Fruit fly (Drosophila melanogaster): ENCODE data around the gene HINT1.

HINT1 gene

DNA sequence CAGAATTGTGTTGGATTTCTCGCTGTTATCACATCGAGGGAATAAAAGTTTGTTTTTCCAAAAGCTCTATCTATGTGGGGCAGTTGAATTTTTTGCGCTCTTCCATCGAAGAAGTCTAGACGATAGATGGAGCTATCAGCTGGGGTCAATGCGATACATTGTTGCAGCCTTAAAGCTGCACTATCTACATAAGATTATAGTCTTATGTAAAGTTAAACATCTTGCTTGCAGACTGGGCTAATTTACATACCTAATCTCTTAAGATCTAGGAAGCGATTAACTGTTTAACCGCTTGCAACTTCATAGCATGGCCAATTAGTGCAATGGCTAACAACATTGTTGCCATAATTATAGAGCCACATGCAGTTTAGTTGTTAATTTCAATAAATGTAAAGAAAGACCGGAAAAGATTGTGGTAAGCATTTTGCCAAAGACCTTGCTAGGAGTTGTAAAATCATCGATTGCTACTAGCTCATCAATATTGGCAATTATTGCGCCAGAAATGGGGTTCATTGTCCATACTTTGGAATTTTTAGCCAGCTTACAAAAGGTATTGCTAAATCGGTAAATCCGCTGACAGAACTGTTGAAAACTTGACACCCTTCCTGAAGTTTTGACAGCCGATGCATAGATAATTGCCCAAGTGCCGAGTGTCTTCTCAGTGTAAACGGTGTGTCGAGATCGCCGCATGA, 37.6 kb upstream of the HINT1 start:
- TF ChIP-seq pan (optimal IDR thresholded peaks at IDR 0.05) (no peak), psq (optimal IDR thresholded peaks at IDR 0.05) (no peak), usp (GFP tag; optimal IDR thresholded peaks at IDR 0.05) (no peak), CG8478 (optimal IDR thresholded peaks at IDR 0.05) (no peak), EcR (GFP tag; optimal IDR thresholded peaks at IDR 0.05) (no peak), Dll (optimal IDR thresholded peaks at IDR 0.05) (no peak)

DNA sequence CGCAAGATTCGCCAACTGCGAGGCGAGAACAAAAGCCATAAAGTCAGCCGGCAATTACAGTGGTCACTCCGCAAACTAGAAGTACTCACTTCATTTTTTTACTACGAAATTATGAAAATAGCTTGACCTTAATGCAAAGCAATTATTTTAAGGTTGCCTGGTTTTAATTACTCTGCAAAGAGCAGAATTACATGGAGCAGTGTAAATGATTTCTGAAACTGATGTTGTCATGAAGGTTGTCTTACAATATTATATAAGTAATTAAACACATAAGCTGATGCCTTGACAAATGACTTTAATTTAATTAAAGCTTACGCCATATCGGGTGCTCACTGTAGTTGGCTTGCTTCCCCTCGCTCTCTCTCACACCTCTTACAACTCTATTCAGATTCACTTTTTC, 35.7 kb upstream of the HINT1 start:
- TF ChIP-seq EcR (GFP tag; optimal IDR thresholded peaks at IDR 0.05) (no peak), pan (optimal IDR thresholded peaks at IDR 0.05) (no peak), CG8478 (optimal IDR thresholded peaks at IDR 0.05) (no peak), Dll (optimal IDR thresholded peaks at IDR 0.05) (no peak), psq (optimal IDR thresholded peaks at IDR 0.05) (no peak), usp (GFP tag; optimal IDR thresholded peaks at IDR 0.05) (no peak)

DNA sequence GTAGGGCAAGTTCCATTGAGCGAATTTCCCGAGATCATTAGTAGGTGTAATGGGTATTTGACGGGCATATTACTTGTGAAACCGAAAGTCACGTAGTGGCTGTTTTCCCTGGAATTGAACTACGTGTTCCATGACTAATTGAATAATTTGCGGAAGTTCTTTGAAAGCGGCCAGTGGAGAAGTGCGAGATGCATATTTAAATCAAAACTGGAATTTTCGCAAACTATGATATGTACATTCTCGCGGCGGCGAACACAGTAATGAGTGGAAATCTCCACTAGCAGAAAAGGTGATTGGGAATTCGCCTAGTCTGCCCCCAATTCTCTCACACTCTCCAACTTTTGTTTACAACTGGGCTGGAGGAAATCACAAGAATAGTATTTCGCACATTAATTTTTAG, 35.0 kb upstream of the HINT1 start:
- TF ChIP-seq psq (optimal IDR thresholded peaks at IDR 0.05) = no peak
- TF ChIP-seq pan (optimal IDR thresholded peaks at IDR 0.05) = no peak

DNA sequence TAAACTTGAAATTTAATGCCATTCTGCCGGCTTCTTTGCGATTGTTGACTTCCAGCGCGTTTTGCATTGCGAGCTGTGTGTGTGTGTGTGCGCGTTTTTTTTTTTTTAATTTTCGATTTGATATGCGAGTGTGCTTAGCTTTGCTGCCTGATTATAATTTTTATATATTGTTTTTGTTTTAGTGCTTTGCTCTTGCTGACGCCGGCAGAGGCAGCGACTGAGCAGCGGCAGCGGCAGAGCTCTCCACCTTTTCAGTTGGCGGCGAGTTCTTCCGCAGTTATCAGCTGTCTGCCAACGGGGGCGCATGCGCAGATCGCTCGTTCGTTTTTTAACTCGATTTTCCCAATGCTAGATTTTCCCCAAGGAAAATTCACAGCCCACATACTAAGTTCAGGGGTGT, 34.4 kb upstream of the HINT1 start:
- TF ChIP-seq psq (optimal IDR thresholded peaks at IDR 0.05) (no peak), usp (GFP tag; optimal IDR thresholded peaks at IDR 0.05) (no peak), CG8478 (optimal IDR thresholded peaks at IDR 0.05) (no peak), Dll (optimal IDR thresholded peaks at IDR 0.05) (no peak), pan (optimal IDR thresholded peaks at IDR 0.05) (no peak), EcR (GFP tag; optimal IDR thresholded peaks at IDR 0.05) (no peak)

DNA sequence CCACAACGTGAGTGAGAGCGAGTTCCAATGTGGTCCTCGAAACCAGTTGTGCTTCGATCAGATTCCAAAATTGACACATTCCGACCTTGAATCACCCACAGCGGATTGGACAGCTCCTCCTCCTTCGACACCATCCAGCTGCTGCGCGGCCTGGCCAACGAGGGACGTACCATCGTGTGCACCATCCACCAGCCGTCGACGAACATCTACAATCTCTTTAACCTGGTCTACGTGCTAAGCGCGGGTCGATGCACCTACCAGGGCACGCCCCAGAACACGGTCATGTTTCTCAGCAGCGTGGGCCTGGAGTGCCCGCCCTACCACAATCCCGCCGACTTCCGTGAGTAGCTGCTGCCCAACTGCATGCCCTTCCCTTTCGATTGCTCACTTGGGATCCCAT, 32.4 kb upstream of the HINT1 start:
- TF ChIP-seq pan (optimal IDR thresholded peaks at IDR 0.05) (no peak), EcR (GFP tag; optimal IDR thresholded peaks at IDR 0.05) (no peak), usp (GFP tag; optimal IDR thresholded peaks at IDR 0.05) (no peak), CG8478 (optimal IDR thresholded peaks at IDR 0.05) (no peak), psq (optimal IDR thresholded peaks at IDR 0.05) (no peak), Dll (optimal IDR thresholded peaks at IDR 0.05) (no peak)

DNA sequence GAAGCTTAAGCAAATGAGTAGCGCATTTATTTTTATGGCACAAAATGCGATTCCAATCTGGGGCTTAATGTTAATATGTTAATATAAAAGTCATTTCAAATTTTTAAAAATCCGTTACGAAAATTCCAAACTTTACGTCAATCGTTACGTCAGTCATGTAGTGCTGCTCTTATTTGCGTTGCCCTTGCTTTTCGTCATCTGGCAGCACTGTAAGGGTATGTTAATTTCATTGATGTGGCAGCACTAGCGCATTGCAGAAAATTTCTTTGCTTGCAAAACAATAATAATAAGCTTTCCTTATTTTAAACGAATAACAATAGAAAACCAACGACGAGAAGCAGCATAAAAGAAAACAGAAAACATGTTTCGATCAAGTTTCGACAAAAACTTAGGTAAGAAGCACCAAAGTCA, 30.1 kb upstream of the HINT1 start, which contains the start of gene Hrs:
TSS of gene Hrs (plus strand) at position 167 of the 411 bp plus-strand sequence.
- TF ChIP-seq psq (optimal IDR thresholded peaks at IDR 0.05) (no peak), pan (optimal IDR thresholded peaks at IDR 0.05) (no peak), EcR (GFP tag; optimal IDR thresholded peaks at IDR 0.05) (no peak), CG8478 (optimal IDR thresholded peaks at IDR 0.05) (no peak), usp (GFP tag; optimal IDR thresholded peaks at IDR 0.05) (no peak), Dll (optimal IDR thresholded peaks at IDR 0.05) (no peak)

DNA sequence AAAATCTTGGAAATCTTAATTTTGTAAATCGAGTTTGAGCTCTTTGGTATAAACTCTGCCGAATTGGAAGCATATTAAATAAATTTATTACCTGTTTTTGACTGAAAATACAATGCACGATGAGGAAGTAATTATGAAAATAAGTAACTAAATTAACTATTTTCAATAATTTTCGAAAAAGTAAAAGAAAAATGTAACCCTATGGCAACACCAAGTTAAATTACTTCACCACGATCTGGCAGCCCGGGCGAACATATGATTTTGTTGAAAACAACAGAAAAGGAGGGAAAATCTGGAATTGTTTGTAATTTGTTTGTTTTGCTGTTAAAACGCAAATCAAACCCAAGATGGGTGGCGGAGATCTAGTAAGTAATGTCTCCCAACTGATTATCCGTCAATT, 25.1 kb upstream of the HINT1 start, which contains the start of the genes CG9961 and Cwc25:
TSS of gene CG9961 (minus strand) at position 83 of the 400 bp plus-strand sequence.
TSS of gene Cwc25 (plus strand) at position 247 of the 400 bp plus-strand sequence.
- TF ChIP-seq Dll (optimal IDR thresholded peaks at IDR 0.05) = no peak
- no peak for TF ChIP-seq pan (optimal IDR thresholded peaks at IDR 0.05)
- TF ChIP-seq EcR (GFP tag; optimal IDR thresholded peaks at IDR 0.05) = no peak
- no peak for TF ChIP-seq CG8478 (optimal IDR thresholded peaks at IDR 0.05)
- TF ChIP-seq usp (GFP tag; optimal IDR thresholded peaks at IDR 0.05) = no peak
- TF ChIP-seq psq (optimal IDR thresholded peaks at IDR 0.05) = no peak

DNA sequence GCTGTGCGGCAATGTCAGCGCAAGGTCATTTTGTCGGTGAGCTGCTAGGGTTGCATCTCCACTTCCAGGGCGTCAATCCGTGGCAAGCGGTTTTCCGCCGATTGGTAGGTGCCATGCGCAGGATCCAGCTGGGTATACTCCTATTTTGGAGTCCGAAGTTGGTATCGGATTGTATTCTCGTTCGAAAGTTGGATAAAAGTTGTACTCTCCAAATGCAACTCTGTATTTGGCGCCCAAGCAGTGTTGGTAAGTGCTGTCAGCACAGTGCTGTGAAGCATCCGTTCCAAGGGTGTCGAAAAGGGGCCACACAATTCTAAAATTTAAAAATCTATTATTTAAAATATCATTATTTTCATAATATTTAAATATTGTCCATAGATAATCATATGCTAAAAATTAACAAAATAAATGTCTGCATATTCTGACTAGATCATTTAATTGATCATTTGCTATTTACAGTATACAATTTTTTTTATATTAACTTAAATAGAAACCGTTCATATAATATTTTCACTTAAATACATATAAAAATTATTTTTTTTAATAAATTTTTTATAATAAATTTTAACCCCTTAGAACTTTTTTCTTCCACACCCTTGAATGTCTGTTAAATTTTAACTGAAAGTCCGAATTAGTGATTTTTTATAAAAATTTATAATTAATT, 21.3 kb upstream of the HINT1 start:
- TF ChIP-seq CG8478 (optimal IDR thresholded peaks at IDR 0.05) (no peak), usp (GFP tag; optimal IDR thresholded peaks at IDR 0.05) (no peak), Dll (optimal IDR thresholded peaks at IDR 0.05) (no peak), pan (optimal IDR thresholded peaks at IDR 0.05) (no peak), EcR (GFP tag; optimal IDR thresholded peaks at IDR 0.05) (no peak), psq (optimal IDR thresholded peaks at IDR 0.05) (no peak)

DNA sequence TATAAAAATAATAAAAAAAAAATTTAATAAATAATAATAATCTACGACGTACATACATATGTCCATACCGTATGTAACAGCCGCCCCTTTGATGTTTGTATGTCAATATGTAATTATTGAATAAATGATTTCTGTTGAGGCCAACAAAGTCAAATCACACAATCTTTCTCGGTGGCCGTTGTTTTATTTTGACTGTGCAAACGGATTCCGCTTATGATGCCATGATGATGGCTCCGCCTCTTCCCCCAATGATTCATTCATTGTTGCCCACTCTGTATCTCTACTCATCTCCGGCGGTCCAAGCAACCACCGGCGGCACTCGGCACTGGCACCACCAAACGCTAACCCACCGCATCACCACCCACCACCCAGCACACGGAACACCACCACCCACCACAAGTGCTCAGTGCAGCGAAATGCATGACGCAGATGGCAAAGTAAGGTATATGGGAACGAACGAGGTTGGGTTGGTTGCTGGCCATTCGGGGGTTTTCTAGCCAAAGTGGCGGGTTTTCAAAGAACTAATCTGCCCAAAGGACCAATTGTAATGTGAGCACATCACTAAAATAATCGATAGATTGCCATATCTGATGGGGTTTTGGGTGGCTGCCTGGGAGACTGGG, 20.7 kb upstream of the HINT1 start:
- no peak for TF ChIP-seq usp (GFP tag; optimal IDR thresholded peaks at IDR 0.05)
- TF ChIP-seq Dll (optimal IDR thresholded peaks at IDR 0.05) = peak; percentile 15

DNA sequence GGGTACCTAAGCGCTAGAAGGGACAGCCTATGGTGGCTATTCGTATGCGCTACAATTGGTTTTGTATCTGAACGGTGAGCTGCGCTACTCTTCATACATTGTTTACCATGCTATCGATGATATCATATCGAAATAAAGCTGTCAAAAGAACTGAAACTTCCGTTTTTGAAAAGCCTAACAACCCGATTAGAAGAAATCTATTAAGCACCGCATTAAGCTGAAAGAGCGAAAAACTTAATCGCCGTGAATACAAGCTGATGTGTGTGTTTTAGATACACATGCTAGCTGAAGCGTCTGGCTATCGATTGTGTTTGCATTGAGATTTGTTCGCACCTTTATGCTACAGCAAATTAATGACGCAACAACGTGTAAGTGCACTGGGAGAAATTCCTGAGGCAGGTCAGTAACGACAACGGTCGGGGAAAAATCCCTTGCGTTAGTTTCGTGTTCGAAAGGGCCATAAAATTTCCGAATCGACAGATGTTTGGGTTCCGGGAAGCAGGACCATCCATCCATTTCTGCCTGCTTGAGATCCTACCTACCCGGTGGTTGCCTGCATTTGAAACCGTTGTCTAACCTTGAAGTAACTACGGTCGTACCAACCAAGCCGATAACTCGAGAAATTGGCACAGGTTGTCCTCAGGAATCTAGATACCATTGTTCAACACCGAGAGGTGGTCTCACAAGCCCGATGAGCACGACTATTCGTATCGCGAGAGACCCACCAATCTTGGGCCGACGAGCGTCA, 19.4 kb upstream of the HINT1 start:
- TF ChIP-seq psq (optimal IDR thresholded peaks at IDR 0.05) (no peak), pan (optimal IDR thresholded peaks at IDR 0.05) (no peak), Dll (optimal IDR thresholded peaks at IDR 0.05) (no peak), EcR (GFP tag; optimal IDR thresholded peaks at IDR 0.05) (no peak), usp (GFP tag; optimal IDR thresholded peaks at IDR 0.05) (no peak), CG8478 (optimal IDR thresholded peaks at IDR 0.05) (no peak)

DNA sequence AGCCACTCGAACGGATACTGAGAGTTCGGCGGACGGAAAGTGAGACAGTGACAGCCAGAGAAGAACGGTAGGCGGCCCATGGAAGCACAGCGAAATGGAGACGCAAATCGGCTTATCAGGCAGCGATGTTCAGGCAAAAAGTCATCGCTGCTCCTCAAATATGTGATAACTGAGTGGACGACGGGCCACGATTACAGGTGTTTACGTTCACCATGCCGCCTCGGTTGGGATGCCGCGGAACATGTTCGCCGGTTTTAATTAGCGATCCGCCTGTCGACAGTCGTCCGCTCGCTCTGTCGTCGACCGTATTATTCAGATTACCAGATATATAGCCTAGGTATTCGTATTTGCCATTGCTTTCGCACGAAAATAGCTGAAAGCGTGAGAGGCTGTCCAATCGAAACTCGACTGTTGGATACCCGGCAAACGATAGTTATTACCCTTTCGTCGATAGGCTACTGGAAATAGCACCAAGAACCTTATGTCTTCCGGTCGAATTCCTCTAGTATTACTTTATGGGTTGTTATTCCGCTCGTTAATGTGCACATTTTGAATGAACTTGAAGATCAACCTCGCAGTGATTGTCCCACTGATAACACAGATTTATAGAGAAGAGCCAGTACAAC, 18.7 kb upstream of the HINT1 start:
- no peak for TF ChIP-seq EcR (GFP tag; optimal IDR thresholded peaks at IDR 0.05)
- TF ChIP-seq Dll (optimal IDR thresholded peaks at IDR 0.05) = peak; percentile 32
